Worm (Caenorhabditis elegans) whole organism, L4 larva: ENCODE measurements around the gene lbp-4.

ENCODE experiments used
- F49E8.2 ChIP-seq: sonication (generic microtip); optimal IDR thresholded peaks from 2 replicates; lab custom pipeline; 2016; ENCODE audit warnings: missing compliant biosample characterization, mild to moderate bottlenecking, missing genetic modification characterization, borderline replicate concordance
- Y75B8A.6 ChIP-seq: fragments of 200-800 bp; sonication (Bioruptor generic); IDR thresholded peaks from 2 replicates; pipeline ENCODE4 v1.3.6; 2022; ENCODE audit warnings: missing genetic modification reagents, missing genetic modification characterization, missing compliant biosample characterization
- jun-1 ChIP-seq: fragments of 150-350 bp; optimal IDR thresholded peaks from 2 replicates; lab custom pipeline; 2014; ENCODE audit warnings: missing biosample characterization, missing genetic modification reagents, missing genetic modification characterization
- lin-13 ChIP-seq: fragments of 150-350 bp; optimal IDR thresholded peaks from 2 replicates; lab custom pipeline; 2014; ENCODE audit warnings: missing biosample characterization, missing genetic modification reagents, missing genetic modification characterization
- lin-39 ChIP-seq: fragments of 150-350 bp; optimal IDR thresholded peaks from 2 replicates; lab custom pipeline; 2014; ENCODE audit warnings: missing biosample characterization, missing genetic modification reagents, missing genetic modification characterization
- nhr-28 ChIP-seq: fragments of 150-350 bp; optimal IDR thresholded peaks from 2 replicates; lab custom pipeline; 2014; ENCODE audit warnings: missing biosample characterization, missing genetic modification characterization
- pha-4 ChIP-seq, 2 experiments: fragments of 150-350 bp in 1 of 2; fragments of 200-800 bp in 1 of 2; sonication (Bioruptor generic) in 1 of 2; IDR thresholded peaks in 1 of 2; optimal IDR thresholded peaks in 1 of 2; 2 replicates each; pipeline versions ENCODE4 v1.3.6 to Lab custom; 2014 to 2022; ENCODE audit warnings: missing genetic modification characterization in 2 of 2, missing genetic modification reagents in 2 of 2, missing biosample characterization in 1 of 2, missing compliant biosample characterization in 1 of 2
- snpc-4 ChIP-seq: fragments of 150-350 bp; optimal IDR thresholded peaks from 2 replicates; lab custom pipeline; 2014; ENCODE audit warnings: missing biosample characterization, missing genetic modification characterization
- zfp-2 ChIP-seq: sonication (generic microtip); optimal IDR thresholded peaks from 2 replicates; lab custom pipeline; 2016; ENCODE audit warnings: mild to moderate bottlenecking, missing genetic modification characterization, missing compliant biosample characterization

DNA sequence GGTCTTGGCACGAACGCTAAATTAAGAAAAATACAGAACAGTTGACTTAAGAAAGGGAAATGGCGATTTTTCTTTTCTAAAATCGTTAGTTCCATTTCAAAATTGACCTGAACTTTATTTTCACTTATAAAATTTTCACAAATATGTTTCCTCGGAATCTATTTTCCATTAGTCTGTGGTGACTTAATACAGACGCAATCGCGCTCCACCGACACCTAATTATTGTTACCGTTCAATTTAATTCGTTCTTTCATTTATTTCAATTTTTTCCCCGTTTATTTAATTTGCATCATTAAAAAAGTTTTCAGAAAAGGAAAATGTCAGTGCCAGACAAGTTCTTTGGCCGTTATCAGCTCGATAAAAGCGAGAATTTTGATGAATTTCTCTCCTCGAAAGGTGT lies at the start of gene lbp-4:
- TF ChIP-seq jun-1 (tag; lab: Kevin White, UChicago) (no peak), lin-13 (GFP tag; lab: Kevin White, UChicago) (no peak), zfp-2 (no peak), Y75B8A.6 (GFP tag; lab: Robert Waterston, UW) (no peak), snpc-4 (tag; lab: Kevin White, UChicago) (no peak), pha-4 (GFP tag; IDR thresholded peaks at IDR 0.05; lab: Robert Waterston, UW) (no peak), pha-4 (tag; optimal IDR thresholded peaks at IDR 0.05; lab: Kevin White, UChicago) (no peak), F49E8.2 (tag; lab: Kevin White, UChicago) (no peak), lin-39 (tag; lab: Kevin White, UChicago) (no peak), nhr-28 (tag; lab: Kevin White, UChicago) (peak; percentile 32)
